Fruit fly (Drosophila melanogaster): Measurements from ENCODE around the gene Ugt36A1.

Ugt36A1 gene

DNA sequence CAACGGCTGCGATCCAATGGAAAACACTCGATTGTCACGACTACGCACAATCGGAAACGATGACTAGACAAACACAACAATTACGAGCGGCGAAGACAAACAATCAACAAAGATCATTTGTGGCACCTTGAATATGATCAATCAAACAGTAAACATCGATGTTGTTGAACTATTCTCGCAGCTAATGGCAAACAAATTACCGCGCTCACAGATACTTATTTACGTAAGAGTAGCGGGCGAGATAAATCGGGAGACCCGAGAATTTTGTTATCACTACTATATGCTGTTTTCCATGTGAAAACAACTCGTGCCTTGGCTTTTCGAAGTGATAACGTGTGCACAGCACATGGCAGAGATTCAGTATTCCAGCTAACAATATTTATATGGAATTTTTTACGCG is 9.9 kb downstream of the Ugt36A1 start (continued):
- TF ChIP-seq CG14667 (GFP tag; IDR thresholded peaks at IDR 0.05) = no peak
- TF ChIP-seq H15 (GFP tag; IDR thresholded peaks at IDR 0.05) = no peak; the same call in 2 of the 3 replicates
- TF ChIP-seq CG13775 (GFP tag; optimal IDR thresholded peaks at IDR 0.05) = peak; percentile 3
- TF ChIP-seq PHDP (tag; optimal IDR thresholded peaks at IDR 0.05) = peak; percentile 89
- TF ChIP-seq CG14860 (GFP tag; IDR thresholded peaks at IDR 0.05; ENCODE audit: partially characterized antibody) = no peak
- TF ChIP-seq CG16813 (GFP tag; IDR thresholded peaks at IDR 0.05; ENCODE audit: partially characterized antibody) = no peak
- TF ChIP-seq CG12769 (tag; optimal IDR thresholded peaks at IDR 0.05) = no peak
- TF ChIP-seq wek (GFP tag; optimal IDR thresholded peaks at IDR 0.05) = peak; percentile 74
- TF ChIP-seq Hr39 (optimal IDR thresholded peaks at IDR 0.05) = no peak
- peak; percentile 22 for TF ChIP-seq ind (GFP tag; optimal IDR thresholded peaks at IDR 0.05)
- TF ChIP-seq CG3407 (GFP tag; optimal IDR thresholded peaks at IDR 0.05) = peak; percentile 95
- peak; percentile 78 for TF ChIP-seq kay (GFP tag; optimal IDR thresholded peaks at IDR 0.05)
- no peak for TF ChIP-seq usp (GFP tag; optimal IDR thresholded peaks at IDR 0.05)
- no peak for TF ChIP-seq croc (GFP tag; conservative IDR thresholded peaks at IDR 0.05)
- peak; percentile 49; the same call in 1 of the 3 replicates for TF ChIP-seq C15 (GFP tag; IDR thresholded peaks at IDR 0.05)
- no peak for TF ChIP-seq CG14965 (GFP tag; optimal IDR thresholded peaks at IDR 0.05; ENCODE audit: borderline replicate concordance)
- TF ChIP-seq CG18476 (GFP tag; optimal IDR thresholded peaks at IDR 0.05) = no peak
- no peak for TF ChIP-seq CG17612 (GFP tag; IDR thresholded peaks at IDR 0.05)
- TF ChIP-seq CG7745 (tag; optimal IDR thresholded peaks at IDR 0.05) = peak; percentile 66
- TF ChIP-seq Six4 (GFP tag; optimal IDR thresholded peaks at IDR 0.05) = peak; percentile 83
- TF ChIP-seq CG15269 (tag; optimal IDR thresholded peaks at IDR 0.05) = peak; percentile 66
- TF ChIP-seq Bdp1 (GFP tag; optimal IDR thresholded peaks at IDR 0.05) = peak; percentile 88
- TF ChIP-seq hkb (optimal IDR thresholded peaks at IDR 0.05) = no peak
- TF ChIP-seq hkb (GFP tag; IDR thresholded peaks at IDR 0.05) = no peak
- TF ChIP-seq CG17359 (tag; optimal IDR thresholded peaks at IDR 0.05) = peak; percentile 74
- TF ChIP-seq ATbp (GFP tag; optimal IDR thresholded peaks at IDR 0.05) = peak; percentile 96
- TF ChIP-seq CG10565 (GFP tag; optimal IDR thresholded peaks at IDR 0.05) = no peak
- TF ChIP-seq CG17568 (GFP tag; optimal IDR thresholded peaks at IDR 0.05) = peak; percentile 78
- peak; percentile 39; the same call in 1 of the 3 replicates for TF ChIP-seq Mrtf (GFP tag; IDR thresholded peaks at IDR 0.05)
- TF ChIP-seq CG4404 (GFP tag; IDR thresholded peaks at IDR 0.05) = no peak
- peak; percentile 29 for TF ChIP-seq phol (tag; optimal IDR thresholded peaks at IDR 0.05)
- no peak for TF ChIP-seq CG13424 (tag; optimal IDR thresholded peaks at IDR 0.05)
- no peak for TF ChIP-seq az2 (GFP tag; optimal IDR thresholded peaks at IDR 0.05)
- TF ChIP-seq CG17802 (tag; optimal IDR thresholded peaks at IDR 0.05) = peak; percentile 34

dm6 chr2L:3629466-3629865 is 10.6 kb downstream of the Ugt36A1 start:
- peak; percentile 29; the same call in 1 of the 2 replicates for TF ChIP-seq MBD-R2 (GFP tag; IDR thresholded peaks at IDR 0.05)
- TF ChIP-seq esg (GFP tag; conservative IDR thresholded peaks at IDR 0.05) = peak; percentile 25; the same call in 1 of the 2 replicates
- peak; percentile 25 for TF ChIP-seq CoRest (tag; optimal IDR thresholded peaks at IDR 0.05)
- peak; percentile 9; the same call in 1 of the 2 replicates for TF ChIP-seq CG17612 (GFP tag; IDR thresholded peaks at IDR 0.05)
- no peak for TF ChIP-seq gro (GFP tag; optimal IDR thresholded peaks at IDR 0.05)
- no peak for TF ChIP-seq tll (GFP tag; optimal IDR thresholded peaks at IDR 0.05)
- no peak for TF ChIP-seq wor (GFP tag; IDR thresholded peaks at IDR 0.05)
- peak; percentile 14 for TF ChIP-seq zfh2 (GFP tag; optimal IDR thresholded peaks at IDR 0.05)
- TF ChIP-seq unpg (GFP tag; optimal IDR thresholded peaks at IDR 0.05) = peak; percentile 29
- peak; percentile 75 for TF ChIP-seq slbo (GFP tag; IDR thresholded peaks at IDR 0.05)
- peak; percentile 7 for TF ChIP-seq org-1 (GFP tag; optimal IDR thresholded peaks at IDR 0.05)
- peak; percentile 8 for TF ChIP-seq NfI (GFP tag; optimal IDR thresholded peaks at IDR 0.05)
- TF ChIP-seq CG32532 (GFP tag; IDR thresholded peaks at IDR 0.05) = peak; percentile 85
- TF ChIP-seq NC2β (GFP tag; optimal IDR thresholded peaks at IDR 0.05) = no peak
- TF ChIP-seq CG10267 (tag; optimal IDR thresholded peaks at IDR 0.05) = peak; percentile 1
- TF ChIP-seq fd3F (GFP tag; optimal IDR thresholded peaks at IDR 0.05) = peak; percentile 16
- TF ChIP-seq ham (GFP tag; IDR thresholded peaks at IDR 0.05) = no peak
- no peak for TF ChIP-seq Dfd (GFP tag; optimal IDR thresholded peaks at IDR 0.05)
- TF ChIP-seq CG7271 (tag; optimal IDR thresholded peaks at IDR 0.05) = no peak
- no peak for TF ChIP-seq chif (GFP tag; optimal IDR thresholded peaks at IDR 0.05)
